Fruit fly (Drosophila melanogaster) whole organism, pupa: ENCODE data around the gene hyd.

ENCODE experiments used
- CG12605 ChIP-seq: fragments of 200-800 bp; sonication (Bioruptor generic); IDR thresholded peaks from 2 replicates; pipeline ENCODE4 v1.3.6; 2022; ENCODE audit warnings: missing biosample characterization, missing genetic modification characterization
- CG13204 ChIP-seq: fragments of 200-800 bp; sonication (Bioruptor generic); optimal IDR thresholded peaks from 2 replicates; lab custom pipeline; 2018; ENCODE audit warnings: missing biosample characterization, mild to moderate bottlenecking, missing genetic modification characterization, moderate library complexity
- Ets98B ChIP-seq: fragments of 200-800 bp; sonication (Bioruptor generic); IDR thresholded peaks from 2 replicates; pipeline ENCODE4 v1.3.6; 2022; ENCODE audit warnings: missing biosample characterization, missing genetic modification characterization
- Pif1B ChIP-seq: fragments of 200-800 bp; sonication (Bioruptor generic); optimal IDR thresholded peaks from 3 replicates; lab custom pipeline; 2016; ENCODE audit warnings: missing biosample characterization, missing genetic modification characterization
- Snoo ChIP-seq: fragments of 200-800 bp; sonication (Bioruptor generic); optimal IDR thresholded peaks from 3 replicates; lab custom pipeline; 2017; ENCODE audit warnings: missing biosample characterization, mild to moderate bottlenecking, missing genetic modification characterization, inconsistent platforms
- fd96Ca ChIP-seq: fragments of 200-800 bp; sonication (Bioruptor generic); IDR thresholded peaks from 3 replicates; pipeline ENCODE4 v1.3.6; 2022; ENCODE audit warnings: missing biosample characterization, missing genetic modification characterization
- rn ChIP-seq: fragments of 200-800 bp; sonication (Bioruptor generic); IDR thresholded peaks from 2 replicates; pipeline ENCODE4 v1.3.6; 2022; ENCODE audit warnings: missing biosample characterization, missing genetic modification characterization

- TF ChIP-seq fd96Ca (GFP tag; lab: Robert Waterston, UW) (no peak), CG13204 (GFP tag; lab: Kevin White, UChicago) (no peak), Ets98B (GFP tag; lab: Robert Waterston, UW) (no peak), Pif1B (GFP tag; lab: Kevin White, UChicago) (no peak), rn (GFP tag; lab: Robert Waterston, UW) (no peak), Snoo (no peak), CG12605 (GFP tag; lab: Robert Waterston, UW) (no peak)
Measured at dm6 chr3R:9733150-9733549, 7.7 kb upstream of the hyd start, which contains the start of gene alphaTub85E.
